Fruit fly (Drosophila melanogaster): ENCODE measurements around the gene Usp47.

Gene Usp47

DNA sequence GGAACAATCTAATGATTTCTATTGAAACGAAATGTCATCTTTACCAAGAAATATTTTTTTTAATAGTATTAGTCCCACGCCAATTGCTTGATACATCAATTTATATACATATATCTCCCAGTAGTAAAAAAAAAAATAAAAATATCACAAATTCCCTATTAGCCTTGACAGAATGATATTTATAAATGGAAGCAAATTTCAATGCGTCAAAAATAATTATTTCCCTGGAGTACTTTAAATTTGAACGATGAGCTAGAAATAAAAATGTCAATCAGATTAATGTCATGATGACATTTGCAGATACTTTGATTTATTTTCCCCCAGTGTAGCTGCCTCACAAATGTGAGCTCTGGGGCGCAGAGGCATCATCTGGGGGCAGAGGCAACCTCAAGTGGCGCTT is 39.7 kb upstream of the Usp47 start, which contains the start of gene CG44521:
TSS of gene CG44521 (plus strand) at position 301 of the 400 bp plus-strand sequence.
- TF ChIP-seq Ets65A (GFP tag), result peak; percentile 23
- no peak for TF ChIP-seq CG4328 (GFP tag; optimal IDR thresholded peaks at IDR 0.05)

DNA sequence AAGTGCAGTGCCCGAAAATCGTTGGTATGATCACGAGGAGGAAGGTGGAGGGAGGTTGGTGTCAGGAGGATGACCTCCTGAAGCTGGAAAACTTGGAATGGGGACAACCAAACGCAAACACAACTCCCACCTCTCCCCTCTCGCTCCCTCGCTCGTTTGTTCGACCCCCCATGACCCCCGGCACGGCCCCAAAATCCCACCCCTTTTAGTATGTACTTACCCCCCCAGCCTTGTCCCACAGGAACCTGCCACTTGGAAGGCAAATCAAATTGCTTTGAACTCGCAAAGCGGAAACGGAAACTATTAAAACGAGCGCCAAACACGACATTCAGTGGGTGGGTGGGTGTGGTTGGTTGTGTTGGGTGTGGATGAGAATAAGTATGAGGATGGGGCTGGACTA is 21.1 kb upstream of the Usp47 start:
- TF ChIP-seq CG15479 (GFP tag; optimal IDR thresholded peaks at IDR 0.05) (no peak), crol (GFP tag; IDR thresholded peaks at IDR 0.05) (peak; percentile 51; the same call in 1 of the 2 replicates), abd-A (tag; optimal IDR thresholded peaks at IDR 0.05) (peak; percentile 72)

DNA sequence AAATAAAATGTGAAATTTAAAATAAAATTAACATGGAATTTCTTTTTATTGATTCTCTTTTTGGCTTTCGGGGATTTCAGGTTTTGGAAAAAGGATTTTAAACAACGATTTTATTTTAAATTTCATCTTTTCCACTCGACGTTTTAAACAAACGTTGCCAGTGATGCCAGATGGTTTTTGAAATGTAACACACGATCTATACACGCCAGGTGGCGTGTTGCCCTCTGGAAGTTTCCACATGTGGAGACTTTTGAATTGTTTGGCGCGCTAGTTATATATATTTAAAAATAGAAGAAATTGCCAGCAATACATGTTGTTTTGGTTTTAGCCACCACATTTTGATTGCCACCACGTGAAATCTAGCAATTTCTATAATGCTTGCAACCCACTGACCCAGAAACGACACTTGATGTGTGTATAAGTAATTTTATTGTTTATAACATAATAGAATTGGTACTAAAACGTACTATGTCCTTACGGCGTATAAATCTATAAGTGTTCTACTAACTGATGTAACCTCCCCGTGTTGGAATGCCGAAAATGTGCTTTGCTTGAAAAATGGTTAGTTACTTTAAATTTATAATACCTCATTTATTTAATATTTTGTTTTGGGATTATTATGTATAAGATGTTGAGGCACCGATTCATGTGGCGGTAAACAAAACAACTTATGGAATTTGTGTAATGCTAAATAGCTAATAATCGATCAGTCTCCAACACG is 3.0 kb upstream of the Usp47 start:
- TF ChIP-seq Hmr (GFP tag; optimal IDR thresholded peaks at IDR 0.05) (peak; percentile 31), CG17829 (tag; optimal IDR thresholded peaks at IDR 0.05) (peak; percentile 59), Opbp (GFP tag; IDR thresholded peaks at IDR 0.05; ENCODE audit: partially characterized antibody) (peak; percentile 47; the same call in 1 of the 3 replicates), trem (tag; optimal IDR thresholded peaks at IDR 0.05) (peak; percentile 74), cato (GFP tag; optimal IDR thresholded peaks at IDR 0.05; ENCODE audit: borderline replicate concordance) (no peak), CG2120 (GFP tag; optimal IDR thresholded peaks at IDR 0.05) (peak; percentile 19), odd (GFP tag; optimal IDR thresholded peaks at IDR 0.05) (no peak), TFAM (GFP tag; optimal IDR thresholded peaks at IDR 0.05) (no peak), twi (tag; optimal IDR thresholded peaks at IDR 0.05) (no peak), chif (GFP tag; optimal IDR thresholded peaks at IDR 0.05) (peak in 1 of 2 experiments; percentile 13), CG3847 (GFP tag; IDR thresholded peaks at IDR 0.05) (peak; percentile 65), Atf6 (GFP tag; IDR thresholded peaks at IDR 0.05) (no peak), stwl (tag; optimal IDR thresholded peaks at IDR 0.05) (peak; percentile 93), lbe (GFP tag; optimal IDR thresholded peaks at IDR 0.05) (peak; percentile 8), hth (optimal IDR thresholded peaks at IDR 0.05) (no peak), phol (tag; optimal IDR thresholded peaks at IDR 0.05) (peak; percentile 21), CG12155 (GFP tag; optimal IDR thresholded peaks at IDR 0.05) (peak; percentile 41), crp (GFP tag; optimal IDR thresholded peaks at IDR 0.05) (peak in 1 of 2 experiments; percentile 16), fru (optimal IDR thresholded peaks at IDR 0.05) (no peak), E2f2 (GFP tag; IDR thresholded peaks at IDR 0.05) (peak; percentile 98), B-H2 (GFP tag; optimal IDR thresholded peaks at IDR 0.05) (peak; percentile 52), CG10267 (tag; optimal IDR thresholded peaks at IDR 0.05) (peak; percentile 35), CG15514 (GFP tag; optimal IDR thresholded peaks at IDR 0.05) (peak; percentile 57), CG4282 (GFP tag; optimal IDR thresholded peaks at IDR 0.05) (no peak), CG7745 (tag; optimal IDR thresholded peaks at IDR 0.05) (no peak), CG17912 (GFP tag; optimal IDR thresholded peaks at IDR 0.05) (peak; percentile 57), Dbx (GFP tag; IDR thresholded peaks at IDR 0.05) (0 out of 3 replicates have a peak, but pooled peaks have one; percentile 25), CoRest (tag; optimal IDR thresholded peaks at IDR 0.05) (peak; percentile 62), CG1603 (tag; optimal IDR thresholded peaks at IDR 0.05) (peak; percentile 59), CG16779 (GFP tag; IDR thresholded peaks at IDR 0.05) (no peak), CG9437 (GFP tag; optimal IDR thresholded peaks at IDR 0.05) (no peak), Lhr (GFP tag; optimal IDR thresholded peaks at IDR 0.05) (peak; percentile 85), amos (GFP tag; IDR thresholded peaks at IDR 0.05; ENCODE audit: partially characterized antibody) (peak; percentile 59), Max (GFP tag; optimal IDR thresholded peaks at IDR 0.05) (peak; percentile 7), luna (GFP tag; optimal IDR thresholded peaks at IDR 0.05) (no peak), ci (GFP tag; IDR thresholded peaks at IDR 0.05) (0 out of 3 replicates have a peak, but pooled peaks have one; percentile 27), CG33213 (GFP tag; optimal IDR thresholded peaks at IDR 0.05) (peak; percentile 48), Nf-YC (tag; optimal IDR thresholded peaks at IDR 0.05) (peak; percentile 29), Optix (GFP tag; IDR thresholded peaks at IDR 0.05) (no peak), CG15601 (tag; optimal IDR thresholded peaks at IDR 0.05) (peak; percentile 17)

All from whole organism, embryonic.